Fruit fly (Drosophila melanogaster) whole organism, embryonic: ENCODE data around the gene CG12539.

ENCODE experiments used
- Asciz ChIP-seq: fragments of 200-800 bp; sonication (Bioruptor generic); optimal IDR thresholded peaks from 2 replicates; lab custom pipeline; 2017; ENCODE audit warnings: missing biosample characterization, mild to moderate bottlenecking, missing genetic modification characterization, missing genetic modification reagents
- Atf-2 ChIP-seq: fragments of 200-800 bp; sonication (Bioruptor generic); optimal IDR thresholded peaks from 2 replicates; lab custom pipeline; 2016; ENCODE audit warnings: missing biosample characterization, missing genetic modification characterization
- CG10267 ChIP-seq: fragments of 200-800 bp; sonication (Bioruptor generic); optimal IDR thresholded peaks from 2 replicates; lab custom pipeline; 2018; ENCODE audit warnings: missing biosample characterization, mild to moderate bottlenecking, missing genetic modification characterization, moderate library complexity
- CG10274 ChIP-seq: fragments of 200-800 bp; sonication (Bioruptor generic); optimal IDR thresholded peaks from 3 replicates; lab custom pipeline; 2017; ENCODE audit warnings: missing biosample characterization, mild to moderate bottlenecking, missing genetic modification characterization
- CG13424 ChIP-seq: fragments of 200-800 bp; sonication (Bioruptor generic); optimal IDR thresholded peaks from 2 replicates; lab custom pipeline; 2019; ENCODE audit warnings: missing biosample characterization, mild to moderate bottlenecking, missing genetic modification characterization, moderate library complexity
- CG13775 ChIP-seq: fragments of 200-800 bp; sonication (Bioruptor generic); optimal IDR thresholded peaks from 3 replicates; lab custom pipeline; 2017; ENCODE audit warnings: missing biosample characterization, mild to moderate bottlenecking, missing genetic modification characterization
- CG14050 ChIP-seq: fragments of 200-800 bp; sonication (Bioruptor generic); IDR thresholded peaks from 3 replicates; pipeline ENCODE4 v1.3.6; 2022; ENCODE audit warnings: missing biosample characterization, missing genetic modification characterization
- CG14860 ChIP-seq: fragments of 200-800 bp; sonication (Bioruptor generic); IDR thresholded peaks from 3 replicates; pipeline ENCODE4 v1.3.6; 2022; ENCODE audit warnings: missing biosample characterization, missing genetic modification characterization; ENCODE audit not compliant: partially characterized antibody
- CG17328 ChIP-seq: fragments of 200-800 bp; sonication (Bioruptor generic); IDR thresholded peaks from 2 replicates; pipeline ENCODE4 v1.3.6; 2022; ENCODE audit warnings: missing biosample characterization, missing genetic modification characterization
- CG2202 ChIP-seq: fragments of 200-800 bp; sonication (Bioruptor generic); optimal IDR thresholded peaks from 2 replicates; lab custom pipeline; 2018; ENCODE audit warnings: missing biosample characterization, mild to moderate bottlenecking, missing genetic modification characterization
- CG3163 ChIP-seq: fragments of 200-800 bp; sonication (Bioruptor generic); optimal IDR thresholded peaks from 3 replicates; lab custom pipeline; 2016; ENCODE audit warnings: missing biosample characterization, missing genetic modification characterization
- CG4730 ChIP-seq: fragments of 200-800 bp; sonication (Bioruptor generic); IDR thresholded peaks from 2 replicates; pipeline ENCODE4 v1.3.6; 2022; ENCODE audit warnings: missing biosample characterization, missing genetic modification characterization
- CG6689 ChIP-seq: fragments of 200-800 bp; sonication (Bioruptor generic); IDR thresholded peaks from 2 replicates; pipeline ENCODE4 v1.3.6; 2022; ENCODE audit warnings: missing biosample characterization, missing genetic modification characterization
- CG7928 ChIP-seq: fragments of 200-800 bp; sonication (Bioruptor generic); optimal IDR thresholded peaks from 2 replicates; lab custom pipeline; 2017; ENCODE audit warnings: missing biosample characterization, mild to moderate bottlenecking, missing genetic modification characterization
- CG8388 ChIP-seq: fragments of 200-800 bp; sonication (Bioruptor generic); optimal IDR thresholded peaks from 2 replicates; lab custom pipeline; 2019; ENCODE audit warnings: missing biosample characterization, mild to moderate bottlenecking, missing genetic modification characterization, moderate library complexity
- CG9817 ChIP-seq: fragments of 200-800 bp; sonication (Bioruptor generic); optimal IDR thresholded peaks from 2 replicates; lab custom pipeline; 2018; ENCODE audit warnings: missing biosample characterization, mild to moderate bottlenecking, missing genetic modification characterization, moderate library complexity
- D ChIP-seq, 2 experiments: fragments of 200-800 bp in 1 of 2; fragments of >200 bp in 1 of 2; sonication (Bioruptor generic) in 1 of 2; optimal IDR thresholded peaks; 2 replicates in 1 of 2; 3 replicates in 1 of 2; lab custom pipeline; 2017; ENCODE audit warnings: mild to moderate bottlenecking in 1 of 2, missing biosample characterization in 1 of 2, missing genetic modification characterization in 1 of 2, missing genetic modification reagents in 1 of 2
- Doc2 ChIP-seq: fragments of 200-800 bp; sonication (Bioruptor generic); IDR thresholded peaks from 2 replicates; pipeline ENCODE4 v1.3.6; 2022; ENCODE audit warnings: missing biosample characterization, missing genetic modification characterization
- Dp ChIP-seq: fragments of 200-800 bp; sonication (Bioruptor generic); optimal IDR thresholded peaks from 2 replicates; lab custom pipeline; 2018; ENCODE audit warnings: missing biosample characterization, mild to moderate bottlenecking, missing genetic modification characterization, moderate library complexity
- Gug ChIP-seq: fragments of 200-800 bp; sonication (Bioruptor generic); IDR thresholded peaks from 4 replicates; pipeline ENCODE4 v1.3.6; 2022; ENCODE audit warnings: missing biosample characterization, missing genetic modification characterization
- Kr ChIP-seq: fragments of 200-800 bp; sonication (Bioruptor generic); optimal IDR thresholded peaks from 2 replicates; lab custom pipeline; 2017; ENCODE audit warnings: missing biosample characterization, mild to moderate bottlenecking, missing genetic modification characterization
- Lhr ChIP-seq: fragments of 200-800 bp; sonication (Bioruptor generic); optimal IDR thresholded peaks from 3 replicates; lab custom pipeline; 2017; ENCODE audit warnings: mild to moderate bottlenecking, missing biosample characterization, missing genetic modification reagents, missing genetic modification characterization
- Lpt ChIP-seq: fragments of >200 bp; optimal IDR thresholded peaks from 2 replicates; lab custom pipeline; 2018; ENCODE audit warnings: missing biosample characterization, missing genetic modification characterization
- Meics ChIP-seq: fragments of 200-800 bp; sonication (Bioruptor generic); optimal IDR thresholded peaks from 2 replicates; lab custom pipeline; 2017; ENCODE audit warnings: missing biosample characterization, mild to moderate bottlenecking, missing genetic modification characterization
- NC2β ChIP-seq: fragments of 200-800 bp; sonication (Bioruptor generic); optimal IDR thresholded peaks from 2 replicates; lab custom pipeline; 2016; ENCODE audit warnings: missing biosample characterization, missing genetic modification characterization
- Nf-YC ChIP-seq: fragments of 200-800 bp; optimal IDR thresholded peaks from 3 replicates; lab custom pipeline; 2019; ENCODE audit warnings: missing biosample characterization, mild to moderate bottlenecking, missing genetic modification characterization, moderate library complexity
- Optix ChIP-seq: fragments of 200-800 bp; sonication (Bioruptor generic); IDR thresholded peaks from 3 replicates; pipeline ENCODE4 v1.3.6; 2022; ENCODE audit warnings: missing biosample characterization, missing genetic modification characterization
- PHDP ChIP-seq: fragments of 200-800 bp; sonication (Bioruptor generic); optimal IDR thresholded peaks from 3 replicates; lab custom pipeline; 2018; ENCODE audit warnings: missing biosample characterization, mild to moderate bottlenecking, missing genetic modification characterization, moderate library complexity
- Trl ChIP-seq, 3 experiments: fragments of >200 bp in 2 of 3; fragments of 200-800 bp in 1 of 3; sonication (Bioruptor generic) in 1 of 3; optimal IDR thresholded peaks; 2 replicates in 1 of 3; 3 replicates in 2 of 3; lab custom pipeline; 2016 to 2017; ENCODE audit warnings: missing biosample characterization in 1 of 3, missing genetic modification characterization in 1 of 3
- btn ChIP-seq: fragments of 200-800 bp; sonication (Bioruptor generic); optimal IDR thresholded peaks from 2 replicates; lab custom pipeline; 2016; ENCODE audit warnings: missing biosample characterization, missing genetic modification characterization
- da ChIP-seq: fragments of 200-800 bp; sonication (Bioruptor generic); optimal IDR thresholded peaks from 2 replicates; lab custom pipeline; 2016; ENCODE audit warnings: missing biosample characterization, missing genetic modification characterization
- danr ChIP-seq: fragments of 200-800 bp; sonication (Bioruptor generic); IDR thresholded peaks from 2 replicates; pipeline ENCODE4 v1.3.6; 2022; ENCODE audit warnings: missing biosample characterization, missing genetic modification characterization
- dmrt99B ChIP-seq: fragments of 200-800 bp; sonication (Bioruptor generic); optimal IDR thresholded peaks from 2 replicates; lab custom pipeline; 2018; ENCODE audit warnings: missing biosample characterization, mild to moderate bottlenecking, missing genetic modification characterization, moderate library complexity
- dpn ChIP-seq, 2 experiments: fragments of 200-800 bp; sonication (Bioruptor generic); optimal IDR thresholded peaks; 3 replicates each; lab custom pipeline; 2016; ENCODE audit warnings: missing biosample characterization in 2 of 2, missing genetic modification characterization in 2 of 2
- gcm2 ChIP-seq: fragments of 200-800 bp; sonication (Bioruptor generic); optimal IDR thresholded peaks from 2 replicates; lab custom pipeline; 2016; ENCODE audit warnings: missing biosample characterization, missing genetic modification characterization
- hkb ChIP-seq, 2 experiments: fragments of 200-800 bp in 1 of 2; fragments of >200 bp in 1 of 2; sonication (Bioruptor generic) in 1 of 2; IDR thresholded peaks in 1 of 2; optimal IDR thresholded peaks in 1 of 2; 2 replicates each; pipeline versions ENCODE4 v1.3.6 to Lab custom; 2017 to 2022; ENCODE audit warnings: missing biosample characterization in 1 of 2, missing genetic modification characterization in 1 of 2
- lab ChIP-seq: fragments of 200-800 bp; sonication (Bioruptor generic); optimal IDR thresholded peaks from 3 replicates; lab custom pipeline; 2017; ENCODE audit warnings: missing biosample characterization, missing genetic modification characterization, mild to moderate bottlenecking, moderate library complexity, missing genetic modification reagents
- lola ChIP-seq, 3 experiments: fragments of >200 bp in 2 of 3; fragments of 200-800 bp in 1 of 3; sonication (Bioruptor generic) in 1 of 3; optimal IDR thresholded peaks; 2 replicates each; lab custom pipeline; 2017 to 2019; ENCODE audit warnings: missing biosample characterization in 3 of 3, missing genetic modification characterization in 3 of 3, mild to moderate bottlenecking in 1 of 3, moderate library complexity in 1 of 3
- maf-S ChIP-seq: fragments of 200-800 bp; sonication (Bioruptor generic); optimal IDR thresholded peaks from 2 replicates; lab custom pipeline; 2016; ENCODE audit warnings: missing biosample characterization, missing genetic modification characterization
- mirr ChIP-seq: fragments of 200-800 bp; sonication (Bioruptor generic); optimal IDR thresholded peaks from 3 replicates; lab custom pipeline; 2018; ENCODE audit warnings: missing biosample characterization, mild to moderate bottlenecking, missing genetic modification characterization
- nmo ChIP-seq: fragments of 200-800 bp; sonication (Bioruptor generic); optimal IDR thresholded peaks from 2 replicates; lab custom pipeline; 2018; ENCODE audit warnings: missing biosample characterization, mild to moderate bottlenecking, missing genetic modification characterization, moderate library complexity
- otp ChIP-seq: fragments of 200-800 bp; sonication (Bioruptor generic); IDR thresholded peaks from 3 replicates; pipeline ENCODE4, ENCODE4 v1.3.6; 2022; ENCODE audit warnings: missing biosample characterization, missing genetic modification characterization
- run ChIP-seq: fragments of 200-800 bp; sonication (Bioruptor generic); optimal IDR thresholded peaks from 3 replicates; lab custom pipeline; 2018; ENCODE audit warnings: missing biosample characterization, mild to moderate bottlenecking, missing genetic modification characterization
- sd ChIP-seq: fragments of 200-800 bp; sonication (Bioruptor generic); optimal IDR thresholded peaks from 3 replicates; lab custom pipeline; 2018; ENCODE audit warnings: missing biosample characterization, mild to moderate bottlenecking, missing genetic modification characterization, moderate library complexity
- sima ChIP-seq: fragments of 200-800 bp; sonication (Bioruptor generic); optimal IDR thresholded peaks from 2 replicates; lab custom pipeline; 2016; ENCODE audit warnings: missing biosample characterization, missing genetic modification characterization
- sna ChIP-seq: fragments of 200-800 bp; sonication (Bioruptor generic); IDR thresholded peaks from 2 replicates; pipeline ENCODE4 v1.3.6; 2022; ENCODE audit warnings: missing biosample characterization, missing genetic modification characterization; ENCODE audit not compliant: partially characterized antibody
- ssp ChIP-seq: fragments of 200-800 bp; sonication (Bioruptor generic); IDR thresholded peaks from 2 replicates; pipeline ENCODE4 v1.3.6; 2022; ENCODE audit warnings: missing biosample characterization, missing genetic modification characterization
- vfl ChIP-seq: fragments of 200-800 bp; sonication (Bioruptor generic); optimal IDR thresholded peaks from 2 replicates; lab custom pipeline; 2016; ENCODE audit warnings: missing biosample characterization, missing genetic modification characterization
- wdn ChIP-seq: fragments of 200-800 bp; sonication (Bioruptor generic); IDR thresholded peaks from 2 replicates; pipeline ENCODE4 v1.3.6; 2022; ENCODE audit warnings: missing biosample characterization, missing genetic modification characterization

CG12539 gene

DNA sequence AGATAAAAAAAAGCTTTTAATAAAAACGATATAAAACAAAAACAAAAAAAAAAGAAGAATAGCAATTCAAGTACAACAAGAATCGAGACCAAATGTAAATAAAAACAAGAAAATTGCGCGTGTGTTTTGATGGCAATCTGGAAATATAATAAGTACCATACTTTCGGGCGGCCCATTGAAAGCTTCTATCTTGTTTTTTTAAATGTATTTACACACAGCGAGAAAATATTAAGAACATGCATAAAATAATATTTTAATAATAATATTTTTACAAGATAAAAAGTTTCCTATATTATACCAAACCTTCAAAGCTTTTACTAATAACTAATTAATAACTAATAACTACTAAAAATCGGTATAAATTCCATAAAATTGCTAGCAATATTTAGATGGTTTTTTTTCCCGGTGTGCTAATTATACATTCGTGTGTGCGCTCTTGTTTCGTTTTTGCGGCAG lies 4.1 kb downstream of the CG12539 start:
- TF ChIP-seq CG17328 (GFP tag; lab: Robert Waterston, UW), result peak; percentile 23; the same call in 1 of the 2 replicates
- no peak for TF ChIP-seq CG10274 (GFP tag; lab: Kevin White, UChicago)
- no peak for TF ChIP-seq sna
- peak; percentile 56 for TF ChIP-seq dmrt99B (tag; lab: Kevin White, UChicago)
- peak in 1 of 2 experiments; percentile 36 for TF ChIP-seq dpn (GFP tag; optimal IDR thresholded peaks at IDR 0.05; lab: Kevin White, UChicago)
- TF ChIP-seq CG3163, result no peak
- no peak for TF ChIP-seq Kr
- TF ChIP-seq PHDP (tag; lab: Kevin White, UChicago), result peak; percentile 63
- TF ChIP-seq CG9817 (tag; lab: Kevin White, UChicago), result peak; percentile 32
- no peak for TF ChIP-seq da (GFP tag; lab: Kevin White, UChicago)
- peak; percentile 59 for TF ChIP-seq CG10267 (tag; lab: Kevin White, UChicago)
- no peak for TF ChIP-seq otp
- TF ChIP-seq hkb (optimal IDR thresholded peaks at IDR 0.05; lab: Kevin White, UChicago), result no peak
- peak; percentile 47 for TF ChIP-seq hkb (GFP tag; IDR thresholded peaks at IDR 0.05; lab: Robert Waterston, UW)
- TF ChIP-seq CG2202 (tag; lab: Kevin White, UChicago), result no peak
- TF ChIP-seq vfl (GFP tag; lab: Kevin White, UChicago), result no peak
- no peak for TF ChIP-seq Trl (optimal IDR thresholded peaks at IDR 0.05; lab: Kevin White, UChicago)
- TF ChIP-seq Trl (GFP tag; optimal IDR thresholded peaks at IDR 0.05; lab: Kevin White, UChicago), result no peak
- TF ChIP-seq sd, result no peak
- no peak for TF ChIP-seq mirr
- TF ChIP-seq lola (GFP tag; optimal IDR thresholded peaks at IDR 0.05; lab: Kevin White, UChicago), result peak in 1 of 3 experiments; percentile 34
- TF ChIP-seq Asciz (GFP tag; lab: Kevin White, UChicago), result peak; percentile 33
- TF ChIP-seq CG7928 (GFP tag; lab: Kevin White, UChicago), result no peak
- no peak for TF ChIP-seq Optix (GFP tag; lab: Robert Waterston, UW)
- no peak for TF ChIP-seq Doc2 (GFP tag; lab: Robert Waterston, UW)
- TF ChIP-seq sima, result no peak
- no peak for TF ChIP-seq CG14860
- no peak for TF ChIP-seq Lhr (GFP tag; lab: Kevin White, UChicago)
- TF ChIP-seq NC2β, result no peak
- no peak for TF ChIP-seq CG4730 (GFP tag; lab: Robert Waterston, UW)
- no peak for TF ChIP-seq btn (GFP tag; lab: Kevin White, UChicago)
- TF ChIP-seq Dp (GFP tag; lab: Kevin White, UChicago), result no peak
- TF ChIP-seq Gug, result no peak
- TF ChIP-seq Lpt (GFP tag; lab: Kevin White, UChicago), result no peak
- no peak for TF ChIP-seq danr (GFP tag; lab: Robert Waterston, UW)
- TF ChIP-seq nmo, result no peak
- TF ChIP-seq D (optimal IDR thresholded peaks at IDR 0.05; lab: Kevin White, UChicago), result no peak
- peak; percentile 31 for TF ChIP-seq D (GFP tag; optimal IDR thresholded peaks at IDR 0.05; lab: Kevin White, UChicago)
- TF ChIP-seq wdn (GFP tag; lab: Robert Waterston, UW), result no peak
- peak; percentile 46 for TF ChIP-seq CG13424 (tag; lab: Kevin White, UChicago)
- TF ChIP-seq run (tag; lab: Kevin White, UChicago), result no peak
- peak; percentile 62 for TF ChIP-seq Meics (GFP tag; lab: Kevin White, UChicago)
- peak; percentile 42 for TF ChIP-seq CG13775
- TF ChIP-seq maf-S, result no peak
- no peak for TF ChIP-seq gcm2
- peak; percentile 46 for TF ChIP-seq CG6689
- peak; percentile 42 for TF ChIP-seq lab (GFP tag; lab: Kevin White, UChicago)
- TF ChIP-seq Nf-YC, result no peak
- no peak for TF ChIP-seq Atf-2 (GFP tag; lab: Kevin White, UChicago)
- TF ChIP-seq CG14050 (GFP tag; lab: Robert Waterston, UW), result no peak
- peak; percentile 43 for TF ChIP-seq CG8388 (GFP tag; lab: Kevin White, UChicago)
- no peak for TF ChIP-seq ssp (GFP tag; lab: Robert Waterston, UW)
